Worm (Caenorhabditis elegans) whole organism, young adult: ENCODE results near the gene K02D10.4.

Experiments used
- B0019.2 ChIP-seq: fragments of 200-800 bp; sonication (Bioruptor generic); conservative IDR thresholded peaks from 2 replicates; pipeline ENCODE4 v1.3.6; 2022; ENCODE audit warnings: missing genetic modification reagents, missing genetic modification characterization, missing compliant biosample characterization
- B0261.1 ChIP-seq: sonication (generic microtip); optimal IDR thresholded peaks from 2 replicates; lab custom pipeline; 2016; ENCODE audit warnings: mild to moderate bottlenecking, missing genetic modification characterization, moderate library complexity, missing compliant biosample characterization
- B0336.3 ChIP-seq: fragments of 200-800 bp; sonication (Bioruptor generic); IDR thresholded peaks from 2 replicates; pipeline ENCODE4 v1.3.6; 2022; ENCODE audit warnings: missing genetic modification characterization, missing compliant biosample characterization
- C06A6.2 ChIP-seq: fragments of 200-800 bp; sonication (Bioruptor generic); conservative IDR thresholded peaks from 2 replicates; pipeline ENCODE4 v1.3.6; 2022; ENCODE audit warnings: missing genetic modification characterization, missing compliant biosample characterization
- D2030.7 ChIP-seq: fragments of 200-800 bp; sonication (Bioruptor generic); IDR thresholded peaks from 2 replicates; pipeline ENCODE4 v1.3.6; 2022; ENCODE audit warnings: missing genetic modification reagents, missing genetic modification characterization, missing compliant biosample characterization
- F10E7.11 ChIP-seq: sonication (generic microtip); optimal IDR thresholded peaks from 2 replicates; lab custom pipeline; 2017; ENCODE audit warnings: mild to moderate bottlenecking, missing genetic modification characterization, moderate library complexity, missing compliant biosample characterization
- F23B12.7 ChIP-seq: sonication (generic microtip); optimal IDR thresholded peaks from 2 replicates; lab custom pipeline; 2017; ENCODE audit warnings: missing genetic modification characterization, mild to moderate bottlenecking, missing compliant biosample characterization, antibody characterized with exemption, moderate library complexity; ENCODE audit not compliant: insufficient read depth
- F37B4.10 ChIP-seq: fragments of 200-800 bp; sonication (Bioruptor generic); IDR thresholded peaks from 2 replicates; pipeline ENCODE4 v1.3.6; 2022; ENCODE audit warnings: missing genetic modification characterization, missing compliant biosample characterization
- F49E8.2 ChIP-seq: sonication (generic microtip); optimal IDR thresholded peaks from 3 replicates; lab custom pipeline; 2017; ENCODE audit warnings: missing genetic modification characterization, mild to moderate bottlenecking, missing compliant biosample characterization, antibody characterized with exemption, moderate library complexity; ENCODE audit not compliant: insufficient read depth
- F55B11.4 ChIP-seq: sonication (generic microtip); optimal IDR thresholded peaks from 2 replicates; lab custom pipeline; 2016; ENCODE audit warnings: missing compliant biosample characterization, missing genetic modification characterization, borderline replicate concordance; ENCODE audit not compliant: insufficient read depth
- K11D2.4 ChIP-seq: fragments of 200-800 bp; sonication (Bioruptor generic); IDR thresholded peaks from 2 replicates; pipeline ENCODE4 v1.3.6; 2022; ENCODE audit warnings: missing genetic modification reagents, missing genetic modification characterization, missing compliant biosample characterization
- K12H6.12 ChIP-seq: fragments of 200-800 bp; sonication (Bioruptor generic); optimal IDR thresholded peaks from 2 replicates; lab custom pipeline; 2018; ENCODE audit warnings: mild to moderate bottlenecking, missing genetic modification characterization, missing compliant biosample characterization
- T26A5.8 ChIP-seq: sonication (generic microtip); optimal IDR thresholded peaks from 2 replicates; lab custom pipeline; 2016; ENCODE audit warnings: missing genetic modification characterization, missing compliant biosample characterization
- Y67H2A.10 ChIP-seq: fragments of 200-800 bp; sonication (Bioruptor generic); conservative IDR thresholded peaks from 2 replicates; pipeline ENCODE4 v1.3.6; 2022; ENCODE audit warnings: missing genetic modification reagents, missing genetic modification characterization, missing compliant biosample characterization
- ama-1 ChIP-seq, 3 experiments: fragments of 150-350 bp in 1 of 3; sonication (generic microtip) in 2 of 3; optimal IDR thresholded peaks; 2 replicates each; lab custom pipeline; 2014 to 2018; ENCODE audit warnings: missing biosample characterization in 2 of 3, missing genetic modification characterization in 2 of 3, missing genetic modification reagents in 2 of 3
- atf-7 ChIP-seq: sonication (generic microtip); optimal IDR thresholded peaks from 2 replicates; lab custom pipeline; 2017; ENCODE audit warnings: mild to moderate bottlenecking, missing genetic modification characterization, missing compliant biosample characterization
- attf-3 ChIP-seq: fragments of 200-800 bp; sonication (Bioruptor generic); conservative IDR thresholded peaks from 2 replicates; pipeline ENCODE4 v1.3.6; 2022; ENCODE audit warnings: missing genetic modification reagents, missing genetic modification characterization, missing compliant biosample characterization
- ccch-3 ChIP-seq: fragments of 200-800 bp; sonication (Bioruptor generic); optimal IDR thresholded peaks from 2 replicates; lab custom pipeline; 2018; ENCODE audit warnings: mild to moderate bottlenecking, missing genetic modification characterization, missing compliant biosample characterization
- ceh-27 ChIP-seq: fragments of 200-800 bp; sonication (Bioruptor generic); optimal IDR thresholded peaks from 2 replicates; lab custom pipeline; 2018; ENCODE audit warnings: mild to moderate bottlenecking, missing genetic modification characterization, moderate library complexity, missing compliant biosample characterization
- ceh-40 ChIP-seq: fragments of 200-800 bp; sonication (Bioruptor generic); IDR thresholded peaks from 2 replicates; pipeline ENCODE4 v1.3.6; 2022; ENCODE audit warnings: missing genetic modification characterization, missing compliant biosample characterization
- chd-7 ChIP-seq: sonication (generic microtip); optimal IDR thresholded peaks from 2 replicates; lab custom pipeline; 2016; ENCODE audit warnings: mild to moderate bottlenecking, missing genetic modification characterization, moderate library complexity, missing compliant biosample characterization
- hlh-26 ChIP-seq: fragments of 200-800 bp; sonication (Bioruptor generic); conservative IDR thresholded peaks from 2 replicates; pipeline ENCODE4 v1.3.6; 2022; ENCODE audit warnings: missing genetic modification reagents, missing genetic modification characterization, missing compliant biosample characterization
- hmg-20 ChIP-seq: fragments of 200-800 bp; sonication (Bioruptor generic); IDR thresholded peaks from 2 replicates; pipeline ENCODE4 v1.3.6; 2022; ENCODE audit warnings: missing genetic modification reagents, missing genetic modification characterization, missing compliant biosample characterization
- hsf-1 ChIP-seq: fragments of 200-800 bp; sonication (Bioruptor generic); IDR thresholded peaks from 2 replicates; pipeline ENCODE4 v1.3.6; 2022; ENCODE audit warnings: missing genetic modification reagents, missing genetic modification characterization, missing compliant biosample characterization
- let-607 ChIP-seq, 2 experiments: fragments of 200-800 bp in 1 of 2; sonication (Bioruptor generic) in 1 of 2; sonication (generic microtip) in 1 of 2; optimal IDR thresholded peaks; 2 replicates each; lab custom pipeline; 2016 to 2018; ENCODE audit warnings: mild to moderate bottlenecking in 2 of 2, missing compliant biosample characterization in 2 of 2, missing genetic modification characterization in 2 of 2, moderate library complexity in 2 of 2, missing genotype in 1 of 2
- lin-35 ChIP-seq, 3 experiments: fragments of 150-350 bp in 2 of 3; sonication (generic microtip) in 1 of 3; optimal IDR thresholded peaks; 2 replicates each; lab custom pipeline; 2014 to 2018; ENCODE audit warnings: missing biosample characterization in 3 of 3, missing genetic modification characterization in 3 of 3, missing genetic modification reagents in 3 of 3
- lin-40 ChIP-seq: sonication (generic microtip); optimal IDR thresholded peaks from 2 replicates; lab custom pipeline; 2016; ENCODE audit warnings: missing genetic modification characterization, mild to moderate bottlenecking, missing compliant biosample characterization, missing genotype, missing genetic modification reagents
- lir-1 ChIP-seq: fragments of 200-800 bp; sonication (Bioruptor generic); conservative IDR thresholded peaks from 2 replicates; pipeline ENCODE4 v1.3.6; 2022; ENCODE audit warnings: missing genetic modification reagents, missing genetic modification characterization, missing compliant biosample characterization
- madf-10 ChIP-seq: sonication (generic microtip); optimal IDR thresholded peaks from 2 replicates; lab custom pipeline; 2016; ENCODE audit warnings: mild to moderate bottlenecking, missing genetic modification characterization, missing compliant biosample characterization
- mcd-1 ChIP-seq: fragments of 200-800 bp; sonication (Bioruptor generic); IDR thresholded peaks from 2 replicates; pipeline ENCODE4 v1.3.6; 2022; ENCODE audit warnings: missing genetic modification reagents, missing genetic modification characterization, missing compliant biosample characterization
- mxl-1 ChIP-seq: sonication (generic microtip); optimal IDR thresholded peaks from 2 replicates; lab custom pipeline; 2016; ENCODE audit warnings: missing genetic modification characterization, missing compliant biosample characterization
- nfyb-1 ChIP-seq: fragments of 200-800 bp; sonication (Bioruptor generic); IDR thresholded peaks from 2 replicates; pipeline ENCODE4 v1.3.6; 2022; ENCODE audit warnings: missing genetic modification reagents, missing genetic modification characterization, missing compliant biosample characterization
- nhr-120 ChIP-seq: fragments of 200-800 bp; sonication (Bioruptor generic); IDR thresholded peaks from 2 replicates; pipeline ENCODE4 v1.3.6; 2022; ENCODE audit warnings: missing genetic modification characterization, missing compliant biosample characterization
- nhr-90 ChIP-seq: sonication (generic microtip); optimal IDR thresholded peaks from 2 replicates; lab custom pipeline; 2016; ENCODE audit warnings: missing genotype, mild to moderate bottlenecking, missing genetic modification characterization, missing compliant biosample characterization
- pha-4 ChIP-seq: fragments of 150-350 bp; sonication (generic microtip); optimal IDR thresholded peaks from 2 replicates; lab custom pipeline; 2014; ENCODE audit warnings: missing biosample characterization, missing genetic modification reagents, missing genetic modification characterization
- rcor-1 ChIP-seq: fragments of 200-800 bp; sonication (Bioruptor generic); IDR thresholded peaks from 2 replicates; pipeline ENCODE4 v1.3.6; 2022; ENCODE audit warnings: missing genetic modification reagents, missing genetic modification characterization, missing compliant biosample characterization
- repo-1 ChIP-seq: sonication (generic microtip); optimal IDR thresholded peaks from 2 replicates; lab custom pipeline; 2017; ENCODE audit warnings: mild to moderate bottlenecking, missing genetic modification characterization, missing compliant biosample characterization
- rpc-1 ChIP-seq, 2 experiments: fragments of 150-350 bp in 1 of 2; sonication (generic microtip) in 1 of 2; optimal IDR thresholded peaks; 2 replicates each; lab custom pipeline; 2014 to 2018; ENCODE audit warnings: missing biosample characterization in 1 of 2, missing genetic modification characterization in 1 of 2, missing genetic modification reagents in 1 of 2, missing genotype in 1 of 2
- sdz-38 ChIP-seq: sonication (generic microtip); optimal IDR thresholded peaks from 2 replicates; lab custom pipeline; 2016; ENCODE audit warnings: missing genotype, missing genetic modification characterization, missing compliant biosample characterization
- somi-1 ChIP-seq: fragments of 200-800 bp; sonication (Bioruptor generic); optimal IDR thresholded peaks from 2 replicates; lab custom pipeline; 2018; ENCODE audit warnings: mild to moderate bottlenecking, missing genetic modification characterization, missing compliant biosample characterization
- zfh-2 ChIP-seq: fragments of 200-800 bp; sonication (Bioruptor generic); conservative IDR thresholded peaks from 2 replicates; pipeline ENCODE4 v1.3.6; 2022; ENCODE audit warnings: missing genetic modification reagents, missing genetic modification characterization, missing compliant biosample characterization
- zim-3 ChIP-seq: sonication (generic microtip); optimal IDR thresholded peaks from 2 replicates; lab custom pipeline; 2017; ENCODE audit warnings: mild to moderate bottlenecking, missing genetic modification characterization, moderate library complexity, missing compliant biosample characterization
- ztf-18 ChIP-seq: sonication (generic microtip); optimal IDR thresholded peaks from 2 replicates; lab custom pipeline; 2016; ENCODE audit warnings: missing genotype, mild to moderate bottlenecking, missing genetic modification characterization, missing compliant biosample characterization
- ztf-6 ChIP-seq: fragments of 200-800 bp; sonication (Bioruptor generic); IDR thresholded peaks from 2 replicates; pipeline ENCODE4 v1.3.6; 2022; ENCODE audit warnings: missing genetic modification reagents, missing genetic modification characterization, missing compliant biosample characterization

The K02D10.4 gene

DNA sequence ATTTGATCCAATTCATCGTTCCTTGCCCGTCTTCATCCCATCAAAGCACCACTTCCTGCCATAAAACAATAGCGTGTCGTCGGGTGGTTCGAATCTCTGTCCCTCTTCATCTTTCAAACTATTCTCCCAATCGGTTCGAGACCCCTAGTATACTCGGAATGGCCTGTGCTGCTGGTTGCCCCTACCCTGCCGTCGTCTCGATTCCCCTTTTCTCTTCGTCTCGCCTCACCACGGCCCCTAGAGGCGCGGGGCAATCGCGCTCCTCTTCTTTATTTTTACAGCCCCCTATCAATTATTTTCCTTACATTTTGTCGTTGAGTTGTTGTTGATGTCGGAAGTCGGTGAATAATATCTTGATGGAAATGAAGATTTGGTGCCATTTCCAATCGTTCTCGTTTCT is 8.9 kb upstream of the K02D10.4 start:
- TF ChIP-seq zfh-2 (GFP tag; lab: Robert Waterston, UW) (peak; percentile 78), hmg-20 (GFP tag; lab: Robert Waterston, UW) (no peak)

DNA sequence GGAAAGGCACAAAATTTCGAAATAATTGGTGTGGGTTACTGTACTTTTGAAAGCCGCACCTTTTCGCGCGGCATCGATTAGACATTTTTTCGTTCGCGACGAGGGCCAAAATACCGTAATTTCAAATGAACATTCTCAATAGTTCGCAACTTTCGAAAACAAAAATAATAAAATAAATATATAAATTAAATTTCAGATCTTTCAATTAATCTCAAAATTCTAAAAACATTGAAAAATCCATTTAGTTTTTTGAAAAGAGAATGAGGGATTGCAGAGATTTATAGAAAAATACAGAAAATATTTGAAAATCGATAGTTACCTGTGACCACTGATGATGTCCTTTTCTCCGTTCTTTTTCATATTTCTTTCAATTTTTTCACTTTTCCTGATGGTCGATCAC is 6.3 kb upstream of the K02D10.4 start, which contains the start of gene K02D10.8:
Gene K02D10.8, plus strand, starts transcription at position 301 of the 400 bp plus-strand sequence.
- TF ChIP-seq ztf-18 (no peak), D2030.7 (GFP tag; lab: Robert Waterston, UW) (no peak), Y67H2A.10 (GFP tag; lab: Robert Waterston, UW) (no peak)

DNA sequence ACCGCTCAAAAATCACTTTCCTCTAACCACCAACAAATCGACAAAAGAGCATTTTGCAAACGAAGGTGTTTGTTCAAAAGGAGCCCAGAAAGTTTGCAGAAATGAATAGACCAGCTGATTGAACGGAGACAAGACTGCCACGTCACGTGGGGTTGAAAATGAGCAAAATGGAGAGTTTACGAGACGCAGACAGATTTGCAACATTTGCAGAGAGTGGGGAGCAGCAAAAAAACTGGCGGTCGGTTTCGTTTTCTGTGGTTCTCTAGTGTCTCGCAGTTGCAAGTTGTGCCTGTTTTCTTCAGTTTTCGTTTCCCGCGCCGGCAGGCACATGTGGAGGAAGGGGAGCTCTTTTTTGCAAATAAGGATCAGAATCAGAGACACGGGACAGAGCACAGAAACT is 5.6 kb upstream of the K02D10.4 start:
- TF ChIP-seq madf-10 (tag; lab: Kevin White, UChicago) (peak; percentile 3), ztf-6 (GFP tag; lab: Robert Waterston, UW) (no peak), let-607 (tag; optimal IDR thresholded peaks at IDR 0.05; lab: Kevin White, UChicago) (peak in 1 of 2 experiments; percentile 23), lir-1 (GFP tag; lab: Robert Waterston, UW) (0 out of 2 replicates have a peak, but pooled peaks have one; percentile 40), ceh-27 (GFP tag; lab: Kevin White, UChicago) (no peak), lin-40 (tag; lab: Kevin White, UChicago) (no peak), nhr-120 (GFP tag; lab: Robert Waterston, UW) (no peak), lin-35 (GFP tag; optimal IDR thresholded peaks at IDR 0.05; lab: Kevin White, UChicago) (no peak), B0019.2 (GFP tag; lab: Robert Waterston, UW) (no peak), zim-3 (tag; lab: Kevin White, UChicago) (no peak), ccch-3 (no peak), D2030.7 (GFP tag; lab: Robert Waterston, UW) (no peak), mxl-1 (tag; lab: Kevin White, UChicago) (no peak), ceh-40 (no peak), F37B4.10 (GFP tag; lab: Robert Waterston, UW) (no peak), rcor-1 (GFP tag; lab: Robert Waterston, UW) (0 out of 2 replicates have a peak, but pooled peaks have one; percentile 8), nfyb-1 (GFP tag; lab: Robert Waterston, UW) (peak; percentile 53; the same call in 1 of the 2 replicates), ama-1 (optimal IDR thresholded peaks at IDR 0.05; lab: Kevin White, UChicago) (no peak), ama-1 (GFP tag; optimal IDR thresholded peaks at IDR 0.05; lab: Kevin White, UChicago) (no peak), mcd-1 (peak; percentile 39; the same call in 1 of the 2 replicates), K11D2.4 (GFP tag; lab: Robert Waterston, UW) (0 out of 2 replicates have a peak, but pooled peaks have one; percentile 59), atf-7 (tag; lab: Kevin White, UChicago) (no peak), F49E8.2 (no peak), T26A5.8 (tag; lab: Kevin White, UChicago) (no peak), C06A6.2 (GFP tag; lab: Robert Waterston, UW) (0 out of 2 replicates have a peak, but pooled peaks have one; percentile 19), chd-7 (tag; lab: Kevin White, UChicago) (peak; percentile 12), hsf-1 (GFP tag; lab: Robert Waterston, UW) (no peak), F10E7.11 (tag; lab: Kevin White, UChicago) (no peak), K12H6.12 (tag; lab: Kevin White, UChicago) (peak; percentile 71), attf-3 (no peak), F23B12.7 (no peak), rpc-1 (optimal IDR thresholded peaks at IDR 0.05; lab: Kevin White, UChicago) (no peak), rpc-1 (tag; optimal IDR thresholded peaks at IDR 0.05; lab: Kevin White, UChicago) (no peak), B0261.1 (tag; lab: Kevin White, UChicago) (no peak), nhr-90 (tag; lab: Kevin White, UChicago) (no peak), pha-4 (tag; lab: Kevin White, UChicago) (peak; percentile 72), sdz-38 (no peak), repo-1 (tag; lab: Kevin White, UChicago) (no peak), somi-1 (GFP tag; lab: Kevin White, UChicago) (no peak), B0336.3 (GFP tag; lab: Robert Waterston, UW) (no peak), hlh-26 (no peak), zfh-2 (GFP tag; lab: Robert Waterston, UW) (peak; percentile 88), F55B11.4 (no peak)
